Worm (Caenorhabditis elegans) whole organism, L4 larva: ENCODE results near the gene srw-71.
A peak's percentile ranks its signal among the peaks of the same experiment; 100 is the strongest.

Experiments used
- F44E2.7 ChIP-seq: fragments of 200-800 bp; sonication (Bioruptor generic); IDR thresholded peaks from 2 replicates; pipeline ENCODE4 v2.1.2; 2022; ENCODE audit warnings: missing genetic modification characterization, missing compliant biosample characterization
- T20F7.1 ChIP-seq: fragments of 200-800 bp; sonication (Bioruptor generic); optimal IDR thresholded peaks from 2 replicates; lab custom pipeline; 2018; ENCODE audit warnings: mild to moderate bottlenecking, missing genetic modification characterization, missing compliant biosample characterization
- Y48G9A.11 ChIP-seq: fragments of 200-800 bp; sonication (Bioruptor generic); IDR thresholded peaks from 2 replicates; pipeline ENCODE4 v1.3.6; 2022; ENCODE audit warnings: missing genetic modification reagents, missing genetic modification characterization, missing compliant biosample characterization
- Y75B8A.6 ChIP-seq: fragments of 200-800 bp; sonication (Bioruptor generic); IDR thresholded peaks from 2 replicates; pipeline ENCODE4 v1.3.6; 2022; ENCODE audit warnings: missing genetic modification reagents, missing genetic modification characterization, missing compliant biosample characterization
- ZK337.2 ChIP-seq: fragments of 200-800 bp; sonication (Bioruptor generic); IDR thresholded peaks from 2 replicates; pipeline ENCODE4 v1.3.6; 2022; ENCODE audit warnings: missing genetic modification reagents, missing genetic modification characterization, missing compliant biosample characterization
- aha-1 ChIP-seq: fragments of 150-350 bp; peaks from one replicate; lab custom pipeline; 2014; ENCODE audit warnings: missing biosample characterization, missing genetic modification characterization
- ama-1 ChIP-seq: fragments of 150-350 bp; optimal IDR thresholded peaks from 2 replicates; lab custom pipeline; 2014; ENCODE audit warnings: inconsistent platforms, mixed read lengths
- ceh-20 ChIP-seq: fragments of 200-800 bp; sonication (Bioruptor generic); IDR thresholded peaks from 2 replicates; pipeline ENCODE4 v1.3.6; 2022; ENCODE audit warnings: missing genetic modification reagents, missing genetic modification characterization, missing compliant biosample characterization
- ceh-28 ChIP-seq: fragments of 150-350 bp; optimal IDR thresholded peaks from 2 replicates; lab custom pipeline; 2014; ENCODE audit warnings: missing biosample characterization, missing genetic modification reagents, missing genetic modification characterization
- ceh-44 ChIP-seq: fragments of 200-800 bp; sonication (Bioruptor generic); IDR thresholded peaks from 2 replicates; pipeline ENCODE4 v1.3.6; 2022; ENCODE audit warnings: missing genetic modification reagents, missing genetic modification characterization, missing compliant biosample characterization
- ceh-82 ChIP-seq: sonication (generic microtip); optimal IDR thresholded peaks from 2 replicates; lab custom pipeline; 2017; ENCODE audit warnings: missing biosample characterization, missing genetic modification characterization
- ces-1 ChIP-seq: fragments of 150-350 bp; sonication (generic microtip); optimal IDR thresholded peaks from 4 replicates; lab custom pipeline; 2014; ENCODE audit warnings: missing biosample characterization, missing genetic modification reagents, missing genetic modification characterization
- cey-2 ChIP-seq: sonication (generic microtip); optimal IDR thresholded peaks from 3 replicates; lab custom pipeline; 2017; ENCODE audit warnings: missing genetic modification characterization, mild to moderate bottlenecking, missing compliant biosample characterization, antibody characterized with exemption, borderline replicate concordance; ENCODE audit not compliant: insufficient read depth
- daf-12 ChIP-seq: fragments of 150-350 bp; optimal IDR thresholded peaks from 2 replicates; lab custom pipeline; 2014; ENCODE audit warnings: missing biosample characterization, missing genetic modification reagents, missing genetic modification characterization
- daf-16 ChIP-seq, 3 experiments: sonication (generic microtip); optimal IDR thresholded peaks; 2 replicates each; lab custom pipeline; 2016 to 2017; ENCODE audit warnings: missing genetic modification characterization in 3 of 3, missing genetic modification reagents in 3 of 3, mild to moderate bottlenecking in 2 of 3, missing compliant biosample characterization in 2 of 3, missing biosample characterization in 1 of 3, moderate library complexity in 1 of 3
- daf-19 ChIP-seq: fragments of 200-800 bp; sonication (Bioruptor generic); conservative IDR thresholded peaks from 2 replicates; pipeline ENCODE4 v1.3.6; 2022; ENCODE audit warnings: missing genetic modification characterization, missing compliant biosample characterization
- dve-1 ChIP-seq: sonication (generic microtip); optimal IDR thresholded peaks from 2 replicates; lab custom pipeline; 2017; ENCODE audit warnings: antibody characterized with exemption, mild to moderate bottlenecking, missing genetic modification characterization, missing compliant biosample characterization; ENCODE audit not compliant: insufficient read depth
- egl-27 ChIP-seq: sonication (generic microtip); optimal IDR thresholded peaks from 3 replicates; lab custom pipeline; 2017; ENCODE audit warnings: missing biosample characterization, missing genetic modification reagents, missing genetic modification characterization
- fkh-10 ChIP-seq: fragments of 150-350 bp; optimal IDR thresholded peaks from 2 replicates; lab custom pipeline; 2014; ENCODE audit warnings: missing biosample characterization, missing genetic modification reagents, missing genetic modification characterization
- gei-8 ChIP-seq: fragments of 200-800 bp; sonication (Bioruptor generic); optimal IDR thresholded peaks from 2 replicates; lab custom pipeline; 2018; ENCODE audit warnings: mild to moderate bottlenecking, missing genetic modification characterization, missing compliant biosample characterization
- hif-1 ChIP-seq, 2 experiments: sonication (generic microtip); optimal IDR thresholded peaks; 2 replicates each; lab custom pipeline; 2016 to 2017; ENCODE audit warnings: missing compliant biosample characterization in 2 of 2, missing genetic modification characterization in 2 of 2, missing genetic modification reagents in 2 of 2, missing genotype in 2 of 2, mild to moderate bottlenecking in 1 of 2
- hlh-30 ChIP-seq: sonication (generic microtip); optimal IDR thresholded peaks from 2 replicates; lab custom pipeline; 2017; ENCODE audit warnings: antibody characterized with exemption, mild to moderate bottlenecking, missing genetic modification characterization, missing compliant biosample characterization; ENCODE audit not compliant: insufficient read depth
- hmg-1.1 ChIP-seq: fragments of 200-800 bp; sonication (Bioruptor generic); IDR thresholded peaks from 2 replicates; pipeline ENCODE4 v1.3.6; 2022; ENCODE audit warnings: missing genetic modification reagents, missing genetic modification characterization, missing compliant biosample characterization
- lim-7 ChIP-seq: fragments of 200-800 bp; sonication (Bioruptor generic); IDR thresholded peaks from 2 replicates; pipeline ENCODE4 v1.3.6; 2022; ENCODE audit warnings: missing genetic modification characterization, missing compliant biosample characterization
- lin-15B ChIP-seq: fragments of 150-350 bp; sonication (generic microtip); optimal IDR thresholded peaks from 3 replicates; lab custom pipeline; 2014; ENCODE audit warnings: missing biosample characterization, missing genetic modification characterization
- lin-39 ChIP-seq: fragments of 150-350 bp; optimal IDR thresholded peaks from 2 replicates; lab custom pipeline; 2014; ENCODE audit warnings: missing biosample characterization, missing genetic modification reagents, missing genetic modification characterization
- lsy-2 ChIP-seq, 2 experiments: fragments of 150-350 bp in 1 of 2; sonication (generic microtip) in 1 of 2; optimal IDR thresholded peaks; 2 replicates each; lab custom pipeline; 2014 to 2017; ENCODE audit warnings: missing biosample characterization in 2 of 2, missing genetic modification characterization in 2 of 2
- madf-9 ChIP-seq: fragments of 200-800 bp; sonication (Bioruptor generic); conservative IDR thresholded peaks from 2 replicates; pipeline ENCODE4 v1.3.6; 2022; ENCODE audit warnings: missing genetic modification reagents, missing genetic modification characterization, missing compliant biosample characterization
- mdl-1 ChIP-seq, 2 experiments: fragments of 150-350 bp in 1 of 2; sonication (generic microtip) in 1 of 2; optimal IDR thresholded peaks; 2 replicates each; lab custom pipeline; 2014 to 2017; ENCODE audit warnings: missing biosample characterization in 2 of 2, missing genetic modification characterization in 2 of 2
- mxl-2 ChIP-seq: fragments of 200-800 bp; sonication (Bioruptor generic); conservative IDR thresholded peaks from 2 replicates; pipeline ENCODE4 v1.3.6; 2022; ENCODE audit warnings: missing genetic modification reagents, missing genetic modification characterization, missing compliant biosample characterization
- mxl-3 ChIP-seq: fragments of 200-800 bp; sonication (Bioruptor generic); optimal IDR thresholded peaks from 2 replicates; lab custom pipeline; 2018; ENCODE audit warnings: mild to moderate bottlenecking, missing genetic modification characterization, missing compliant biosample characterization
- nhr-11 ChIP-seq: fragments of 150-350 bp; optimal IDR thresholded peaks from 2 replicates; lab custom pipeline; 2014; ENCODE audit warnings: missing biosample characterization, missing genetic modification characterization
- nhr-28 ChIP-seq: fragments of 150-350 bp; optimal IDR thresholded peaks from 2 replicates; lab custom pipeline; 2014; ENCODE audit warnings: missing biosample characterization, missing genetic modification characterization
- nhr-42 ChIP-seq: fragments of 200-800 bp; sonication (Bioruptor generic); IDR thresholded peaks from 2 replicates; pipeline ENCODE4 v1.3.6; 2022; ENCODE audit warnings: missing genetic modification characterization, missing compliant biosample characterization
- nhr-77 ChIP-seq: fragments of 150-350 bp; optimal IDR thresholded peaks from 2 replicates; lab custom pipeline; 2014; ENCODE audit warnings: missing biosample characterization, missing genetic modification characterization
- pha-4 ChIP-seq, 2 experiments: fragments of 150-350 bp in 1 of 2; fragments of 200-800 bp in 1 of 2; sonication (Bioruptor generic) in 1 of 2; IDR thresholded peaks in 1 of 2; optimal IDR thresholded peaks in 1 of 2; 2 replicates each; pipeline versions ENCODE4 v1.3.6 to Lab custom; 2014 to 2022; ENCODE audit warnings: missing genetic modification characterization in 2 of 2, missing genetic modification reagents in 2 of 2, missing biosample characterization in 1 of 2, missing compliant biosample characterization in 1 of 2
- php-3 ChIP-seq: fragments of 200-800 bp; sonication (Bioruptor generic); IDR thresholded peaks from 2 replicates; pipeline ENCODE4 v1.3.6; 2022; ENCODE audit warnings: missing genetic modification reagents, missing genetic modification characterization, missing compliant biosample characterization
- rbr-2 ChIP-seq: sonication (generic microtip); optimal IDR thresholded peaks from 2 replicates; lab custom pipeline; 2016; ENCODE audit warnings: missing genotype, missing genetic modification characterization, missing compliant biosample characterization
- spr-3 ChIP-seq: fragments of 200-800 bp; sonication (Bioruptor generic); optimal IDR thresholded peaks from 2 replicates; lab custom pipeline; 2018; ENCODE audit warnings: mild to moderate bottlenecking, missing genetic modification characterization, missing compliant biosample characterization
- unc-39 ChIP-seq: sonication (generic microtip); optimal IDR thresholded peaks from 2 replicates; lab custom pipeline; 2017; ENCODE audit warnings: missing biosample characterization, missing genetic modification characterization
- unc-62 ChIP-seq, 3 experiments: fragments of 150-350 bp in 1 of 3; sonication (generic microtip); optimal IDR thresholded peaks in 2 of 3; peaks in 1 of 3; 1 replicate in 1 of 3; 2 replicates in 2 of 3; lab custom pipeline; 2014 to 2017; ENCODE audit warnings: missing biosample characterization in 3 of 3, missing genetic modification characterization in 3 of 3, missing genetic modification reagents in 3 of 3, missing genotype in 1 of 3
- zfp-2 ChIP-seq: sonication (generic microtip); optimal IDR thresholded peaks from 2 replicates; lab custom pipeline; 2016; ENCODE audit warnings: mild to moderate bottlenecking, missing genetic modification characterization, missing compliant biosample characterization
- zfp-3 ChIP-seq: fragments of 200-800 bp; sonication (Bioruptor generic); conservative IDR thresholded peaks from 2 replicates; pipeline ENCODE4 v1.3.6; 2022; ENCODE audit warnings: missing genetic modification reagents, missing genetic modification characterization, missing compliant biosample characterization

Gene srw-71

DNA sequence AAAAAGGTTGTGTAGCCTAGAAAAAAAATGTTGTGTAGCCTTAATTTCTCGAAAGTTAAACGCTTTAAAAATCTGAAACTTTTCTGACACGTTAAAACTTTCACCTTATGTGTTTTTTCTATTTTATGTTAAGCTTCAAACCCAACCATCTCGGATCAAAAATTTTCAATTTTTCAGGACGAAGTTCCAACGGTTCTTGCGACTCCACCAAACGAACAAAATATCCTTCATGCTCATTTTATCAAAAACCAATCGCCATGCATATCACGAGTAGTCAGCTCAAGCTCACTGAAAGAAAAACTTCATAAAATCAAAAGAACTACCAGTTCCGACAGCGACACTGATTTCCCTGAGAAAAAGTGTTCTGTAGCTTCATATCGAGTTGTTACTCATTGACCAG, 5.6 kb upstream of the srw-71 start:
- TF ChIP-seq aha-1 (peak; percentile 90), nhr-11 (tag; lab: Kevin White, UChicago) (no peak)

DNA sequence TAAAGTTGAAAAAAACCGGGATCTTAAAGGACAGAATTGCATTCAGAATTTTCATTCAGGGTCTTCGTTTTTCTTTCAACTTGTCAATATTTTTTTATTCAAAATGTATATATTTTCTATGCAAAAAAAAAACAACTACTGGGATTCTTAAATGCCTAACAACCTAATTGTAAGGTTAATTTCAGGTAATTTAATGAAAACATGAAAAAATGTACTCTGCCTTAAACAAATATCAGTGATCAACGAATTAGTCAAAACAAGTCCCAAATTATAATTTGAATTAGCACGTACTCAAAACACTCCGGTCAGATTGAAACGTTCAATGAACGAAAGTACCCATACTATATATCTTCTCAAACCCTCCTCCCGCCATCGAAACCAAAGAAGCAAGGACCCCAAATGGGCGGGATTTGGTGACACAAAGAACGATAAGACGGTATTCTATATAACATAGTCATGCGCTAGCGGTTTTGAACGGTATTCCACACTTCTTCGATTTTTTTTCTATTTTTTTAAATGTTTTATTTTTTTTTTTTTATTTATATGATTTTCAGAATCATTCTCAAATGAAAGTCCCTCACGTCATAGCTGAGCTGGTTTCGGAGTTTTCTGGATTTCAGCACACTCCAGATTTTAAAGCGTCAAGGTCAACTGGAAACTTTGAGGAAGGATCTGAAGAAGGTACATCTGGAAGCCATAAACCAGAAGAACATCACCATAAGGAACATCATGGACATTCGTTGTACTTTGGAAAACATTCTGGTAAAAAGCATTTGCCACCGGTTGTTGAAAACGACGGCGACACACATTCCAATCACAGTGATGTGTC, 4.7 kb upstream of the srw-71 start, which contains the start of the genes ddo-2 and F25E5.8:
ddo-2 (minus strand) TSS at position 330 of the 829 bp plus-strand sequence.
F25E5.8 (plus strand) TSS at position 555 of the 829 bp plus-strand sequence.
- TF ChIP-seq spr-3 (GFP tag; lab: Kevin White, UChicago) = no peak
- peak; percentile 33 for TF ChIP-seq hlh-30
- no peak for TF ChIP-seq ceh-44
- TF ChIP-seq fkh-10 = no peak
- TF ChIP-seq unc-39 = no peak
- peak in 1 of 2 experiments; percentile 41 for TF ChIP-seq hif-1 (tag; optimal IDR thresholded peaks at IDR 0.05; lab: Kevin White, UChicago)
- TF ChIP-seq zfp-3 (GFP tag; lab: Robert Waterston, UW) = 0 out of 2 replicates have a peak, but pooled peaks have one; percentile 22
- TF ChIP-seq cey-2 (tag; lab: Kevin White, UChicago) = no peak
- 0 out of 2 replicates have a peak, but pooled peaks have one; percentile 28 for TF ChIP-seq hmg-1.1 (GFP tag; lab: Robert Waterston, UW)
- TF ChIP-seq aha-1 = peak; percentile 97
- TF ChIP-seq unc-62 (GFP tag; optimal IDR thresholded peaks at IDR 0.05 in 1 of 2; lab: Kevin White, UChicago) = no peak
- no peak for TF ChIP-seq unc-62 (tag; optimal IDR thresholded peaks at IDR 0.05; lab: Kevin White, UChicago)
- no peak for TF ChIP-seq daf-12 (tag; lab: Kevin White, UChicago)
- TF ChIP-seq ama-1 (lab: Kevin White, UChicago) = peak; percentile 74
- TF ChIP-seq dve-1 (tag; lab: Kevin White, UChicago) = peak; percentile 15
- TF ChIP-seq gei-8 (GFP tag; lab: Kevin White, UChicago) = no peak
- no peak for TF ChIP-seq ZK337.2
- TF ChIP-seq mdl-1 (tag; optimal IDR thresholded peaks at IDR 0.05; lab: Kevin White, UChicago) = peak in 1 of 2 experiments; percentile 3
- peak; percentile 55 for TF ChIP-seq nhr-28 (tag; lab: Kevin White, UChicago)

DNA sequence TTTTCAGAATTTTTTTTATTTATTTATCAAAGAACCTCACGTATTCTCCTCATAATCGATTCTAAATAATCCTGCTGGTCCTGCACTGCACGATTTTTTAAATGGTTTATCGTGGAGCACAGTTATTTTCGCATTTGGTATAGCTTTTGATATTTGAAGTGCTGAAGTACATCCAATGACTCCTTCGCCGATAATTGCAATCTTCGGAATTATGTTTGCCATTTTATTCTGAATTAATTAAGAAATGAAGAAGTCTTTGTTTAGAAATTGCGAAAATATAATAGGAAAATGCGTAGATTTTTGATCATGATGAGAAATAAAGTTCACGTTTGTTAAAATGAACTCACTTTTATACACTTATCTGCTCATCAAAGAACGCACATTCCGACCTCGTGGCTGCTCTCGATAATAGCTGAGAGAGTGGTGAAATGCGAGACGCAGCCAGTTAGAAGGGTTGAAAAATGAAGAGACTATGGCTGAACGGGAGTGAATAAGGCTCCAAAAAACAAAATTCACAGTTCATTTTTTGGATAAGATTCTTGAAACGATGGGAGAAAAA, 4.0 kb upstream of the srw-71 start:
- TF ChIP-seq zfp-2 (tag; lab: Kevin White, UChicago) (no peak), lin-15B (tag; lab: Kevin White, UChicago) (no peak), daf-19 (GFP tag; lab: Robert Waterston, UW) (no peak), F44E2.7 (GFP tag; lab: Robert Waterston, UW) (no peak), ces-1 (no peak), mxl-2 (GFP tag; lab: Robert Waterston, UW) (peak; percentile 39; the same call in 1 of the 2 replicates), egl-27 (tag; lab: Kevin White, UChicago) (no peak), mxl-3 (GFP tag; lab: Kevin White, UChicago) (peak; percentile 63), daf-12 (tag; lab: Kevin White, UChicago) (no peak), ceh-20 (GFP tag; lab: Robert Waterston, UW) (peak; percentile 50; the same call in 1 of the 2 replicates), lin-39 (tag; lab: Kevin White, UChicago) (no peak), Y48G9A.11 (GFP tag; lab: Robert Waterston, UW) (no peak), lim-7 (no peak), ZK337.2 (no peak), Y75B8A.6 (GFP tag; lab: Robert Waterston, UW) (no peak), lsy-2 (tag; optimal IDR thresholded peaks at IDR 0.05; lab: Kevin White, UChicago) (peak in 1 of 2 experiments; percentile 68), nhr-77 (tag; lab: Kevin White, UChicago) (peak; percentile 52), pha-4 (GFP tag; IDR thresholded peaks at IDR 0.05; lab: Robert Waterston, UW) (no peak), pha-4 (tag; optimal IDR thresholded peaks at IDR 0.05; lab: Kevin White, UChicago) (peak; percentile 2), rbr-2 (no peak), madf-9 (no peak), php-3 (GFP tag; lab: Robert Waterston, UW) (no peak), nhr-42 (GFP tag; lab: Robert Waterston, UW) (no peak), ceh-82 (tag; lab: Kevin White, UChicago) (no peak), T20F7.1 (GFP tag; lab: Kevin White, UChicago) (no peak), ceh-28 (tag; lab: Kevin White, UChicago) (no peak), daf-16 (GFP tag; optimal IDR thresholded peaks at IDR 0.05; lab: Kevin White, UChicago) (no peak), daf-16 (tag; optimal IDR thresholded peaks at IDR 0.05; lab: Kevin White, UChicago) (peak; percentile 62), dve-1 (tag; lab: Kevin White, UChicago) (peak; percentile 64), aha-1 (no peak)
